Fruit fly (Drosophila melanogaster) Kc167 (cell line): Measurements from ENCODE around the gene Trm7-32.

Experiments
- Myc ChIP-seq: fragments of >200 bp; optimal IDR thresholded peaks from 2 replicates; lab custom pipeline; 2017; ENCODE audit warnings: missing external identifiers
- Sin3A ChIP-seq: fragments of >200 bp; optimal IDR thresholded peaks from 2 replicates; lab custom pipeline; 2018; ENCODE audit warnings: missing external identifiers
- h ChIP-seq: fragments of >200 bp; optimal IDR thresholded peaks from 3 replicates; lab custom pipeline; 2018; ENCODE audit warnings: missing external identifiers
- insv ChIP-seq: fragments of >200 bp; optimal IDR thresholded peaks from 3 replicates; lab custom pipeline; 2018; ENCODE audit warnings: missing external identifiers
- psq ChIP-seq: fragments of >200 bp; optimal IDR thresholded peaks from 2 replicates; lab custom pipeline; 2017; ENCODE audit warnings: missing external identifiers
- ttk ChIP-seq: sonication (Bioruptor generic); optimal IDR thresholded peaks from 2 replicates; lab custom pipeline; 2017; ENCODE audit warnings: missing external identifiers

Trm7-32 gene

dm6 chr3R:17065018-17065784 lies 24.7 kb downstream of the Trm7-32 start:
- TF ChIP-seq h (lab: Kevin White, UChicago) (no peak), ttk (lab: Kevin White, UChicago) (no peak), Myc (lab: Kevin White, UChicago) (no peak), Sin3A (lab: Kevin White, UChicago) (no peak), insv (lab: Kevin White, UChicago) (no peak), psq (lab: Kevin White, UChicago) (no peak)

- TF ChIP-seq insv (lab: Kevin White, UChicago) = no peak
- no peak for TF ChIP-seq Myc (lab: Kevin White, UChicago)
- TF ChIP-seq psq (lab: Kevin White, UChicago) = no peak
- no peak for TF ChIP-seq Sin3A (lab: Kevin White, UChicago)
- no peak for TF ChIP-seq ttk (lab: Kevin White, UChicago)
- no peak for TF ChIP-seq h (lab: Kevin White, UChicago)
Measured at dm6 chr3R:17066077-17066476, 25.6 kb downstream of the Trm7-32 start.

dm6 chr3R:17066828-17067430 lies 26.4 kb downstream of the Trm7-32 start:
- TF ChIP-seq ttk (lab: Kevin White, UChicago) (no peak), Myc (lab: Kevin White, UChicago) (no peak), psq (lab: Kevin White, UChicago) (no peak), Sin3A (lab: Kevin White, UChicago) (no peak), h (lab: Kevin White, UChicago) (no peak), insv (lab: Kevin White, UChicago) (no peak)

- no peak for TF ChIP-seq h (lab: Kevin White, UChicago)
- TF ChIP-seq ttk (lab: Kevin White, UChicago) = no peak
- TF ChIP-seq insv (lab: Kevin White, UChicago) = no peak
- TF ChIP-seq Myc (lab: Kevin White, UChicago) = no peak
- TF ChIP-seq Sin3A (lab: Kevin White, UChicago) = no peak
- no peak for TF ChIP-seq psq (lab: Kevin White, UChicago)
Measured at dm6 chr3R:17067721-17068120, 27.2 kb downstream of the Trm7-32 start.

- TF ChIP-seq psq (lab: Kevin White, UChicago) (no peak), Sin3A (lab: Kevin White, UChicago) (no peak), Myc (lab: Kevin White, UChicago) (no peak), ttk (lab: Kevin White, UChicago) (no peak), h (lab: Kevin White, UChicago) (no peak), insv (lab: Kevin White, UChicago) (no peak)
Measured at dm6 chr3R:17072526-17073114, 32.1 kb downstream of the Trm7-32 start, which contains the start of the genes Ns1 and mRpS11. Gene Ns1, minus strand, starts transcription at chr3R:17072675. Gene mRpS11, plus strand, starts transcription at chr3R:17072732.

- TF ChIP-seq Myc (lab: Kevin White, UChicago) (no peak), h (lab: Kevin White, UChicago) (peak; percentile 44), ttk (lab: Kevin White, UChicago) (no peak), Sin3A (lab: Kevin White, UChicago) (no peak), psq (lab: Kevin White, UChicago) (no peak), insv (lab: Kevin White, UChicago) (peak; percentile 41)
Measured at dm6 chr3R:17077968-17078417, 37.5 kb downstream of the Trm7-32 start.

dm6 chr3R:17078961-17079858 lies 38.7 kb downstream of the Trm7-32 start:
- TF ChIP-seq ttk (lab: Kevin White, UChicago) (no peak), psq (lab: Kevin White, UChicago) (no peak), h (lab: Kevin White, UChicago) (no peak), insv (lab: Kevin White, UChicago) (no peak), Myc (lab: Kevin White, UChicago) (no peak), Sin3A (lab: Kevin White, UChicago) (no peak)

dm6 chr3R:17079859-17080255 lies 39.4 kb downstream of the Trm7-32 start, which contains the start of the genes Keap1 and kuk:
Gene Keap1, minus strand, starts transcription at chr3R:17079945.
Gene kuk, plus strand, starts transcription at chr3R:17080244.
- TF ChIP-seq insv (lab: Kevin White, UChicago) (no peak), ttk (lab: Kevin White, UChicago) (no peak), h (lab: Kevin White, UChicago) (no peak), Sin3A (lab: Kevin White, UChicago) (no peak), Myc (lab: Kevin White, UChicago) (no peak), psq (lab: Kevin White, UChicago) (no peak)

- TF ChIP-seq h (lab: Kevin White, UChicago) = peak; percentile 21
- TF ChIP-seq Myc (lab: Kevin White, UChicago) = no peak
Measured at dm6 chr3R:17080666-17081358, 40.3 kb downstream of the Trm7-32 start.
